Fruit fly (Drosophila melanogaster): Measurements from ENCODE around the gene CG12535.
A peak's percentile ranks its signal among the peaks of the same experiment; 100 is the strongest.

CG12535 gene

dm6 chrX:3414003-3414767 is 34.6 kb downstream of the CG12535 start (continued):
- no peak for TF ChIP-seq CG3065 (GFP tag; optimal IDR thresholded peaks at IDR 0.05)
- TF ChIP-seq sim (GFP tag; IDR thresholded peaks at IDR 0.05): no peak
- no peak for TF ChIP-seq prd (optimal IDR thresholded peaks at IDR 0.05)
- TF ChIP-seq prd (GFP tag; IDR thresholded peaks at IDR 0.05): peak; percentile 64
- peak; percentile 22 for TF ChIP-seq Usf (GFP tag; optimal IDR thresholded peaks at IDR 0.05)
- peak; percentile 6 for TF ChIP-seq zfh2 (GFP tag; optimal IDR thresholded peaks at IDR 0.05)
- TF ChIP-seq zfh1 (GFP tag; IDR thresholded peaks at IDR 0.05): peak; percentile 66
- peak; percentile 24 for TF ChIP-seq CG17568 (GFP tag; optimal IDR thresholded peaks at IDR 0.05)
- peak; percentile 59 for TF ChIP-seq Spps (tag; optimal IDR thresholded peaks at IDR 0.05)
- no peak for TF ChIP-seq dan (GFP tag; IDR thresholded peaks at IDR 0.05)
- no peak for TF ChIP-seq CG9797 (GFP tag; optimal IDR thresholded peaks at IDR 0.05)
- peak; percentile 83 for TF ChIP-seq CG11504 (tag; optimal IDR thresholded peaks at IDR 0.05)
- peak; percentile 24; the same call in 1 of the 2 replicates for TF ChIP-seq MBD-R2 (GFP tag; IDR thresholded peaks at IDR 0.05)
- TF ChIP-seq zen2 (GFP tag; IDR thresholded peaks at IDR 0.05; ENCODE audit: partially characterized antibody): no peak
- peak; percentile 59; the same call in 1 of the 3 replicates for TF ChIP-seq CG7357 (GFP tag; IDR thresholded peaks at IDR 0.05)
- TF ChIP-seq Hr78 (GFP tag; optimal IDR thresholded peaks at IDR 0.05): no peak
- TF ChIP-seq CG18619 (GFP tag; optimal IDR thresholded peaks at IDR 0.05): peak; percentile 66
- no peak for TF ChIP-seq CG16813 (GFP tag; IDR thresholded peaks at IDR 0.05; ENCODE audit: partially characterized antibody)
- peak; percentile 51 for TF ChIP-seq ind (GFP tag; optimal IDR thresholded peaks at IDR 0.05)
- TF ChIP-seq HLH3B (GFP tag; IDR thresholded peaks at IDR 0.05): peak; percentile 63
- no peak for TF ChIP-seq chn (GFP tag; optimal IDR thresholded peaks at IDR 0.05)
- TF ChIP-seq mld (GFP tag; IDR thresholded peaks at IDR 0.05; ENCODE audit: partially characterized antibody): no peak
- TF ChIP-seq aop (GFP tag; IDR thresholded peaks at IDR 0.05): no peak
- TF ChIP-seq CG9437 (GFP tag; optimal IDR thresholded peaks at IDR 0.05): peak; percentile 60
- TF ChIP-seq Hsf (GFP tag; optimal IDR thresholded peaks at IDR 0.05): peak; percentile 30
- TF ChIP-seq Abd-B (GFP tag; optimal IDR thresholded peaks at IDR 0.05): peak; percentile 35
- TF ChIP-seq CG12155 (GFP tag; optimal IDR thresholded peaks at IDR 0.05): peak; percentile 21
- 0 out of 3 replicates have a peak, but pooled peaks have one; percentile 47 for TF ChIP-seq CG11456 (GFP tag; IDR thresholded peaks at IDR 0.05)
- TF ChIP-seq ap (GFP tag; IDR thresholded peaks at IDR 0.05): no peak
- no peak for TF ChIP-seq HmgD (GFP tag; optimal IDR thresholded peaks at IDR 0.05)
- peak; percentile 69 for TF ChIP-seq Blimp-1 (GFP tag; optimal IDR thresholded peaks at IDR 0.05)
- peak; percentile 35 for TF ChIP-seq CG15514 (GFP tag; optimal IDR thresholded peaks at IDR 0.05)
- TF ChIP-seq ATbp (GFP tag; optimal IDR thresholded peaks at IDR 0.05): peak; percentile 34
- TF ChIP-seq CG3407 (GFP tag; optimal IDR thresholded peaks at IDR 0.05): peak; percentile 34
- TF ChIP-seq Stat92E (GFP tag; optimal IDR thresholded peaks at IDR 0.05): no peak
- peak; percentile 62 for TF ChIP-seq Asciz (GFP tag; optimal IDR thresholded peaks at IDR 0.05)
- TF ChIP-seq z (GFP tag; IDR thresholded peaks at IDR 0.05): no peak
- TF ChIP-seq tgo (GFP tag; IDR thresholded peaks at IDR 0.05): peak; percentile 65
- TF ChIP-seq CG10543 (GFP tag; optimal IDR thresholded peaks at IDR 0.05): peak; percentile 11
- peak; percentile 51 for TF ChIP-seq salm (tag; optimal IDR thresholded peaks at IDR 0.05)
- TF ChIP-seq CG2120 (GFP tag; optimal IDR thresholded peaks at IDR 0.05): peak; percentile 71
- peak; percentile 53 for TF ChIP-seq oc (tag; optimal IDR thresholded peaks at IDR 0.05)
- TF ChIP-seq CG6854 (GFP tag; optimal IDR thresholded peaks at IDR 0.05): peak; percentile 70
- TF ChIP-seq sug (tag; optimal IDR thresholded peaks at IDR 0.05): peak; percentile 96
- no peak for TF ChIP-seq trh (GFP tag; optimal IDR thresholded peaks at IDR 0.05)
- TF ChIP-seq Hr3 (GFP tag; optimal IDR thresholded peaks at IDR 0.05): peak; percentile 42
- no peak for TF ChIP-seq sc (optimal IDR thresholded peaks at IDR 0.05)
- peak; percentile 39 for TF ChIP-seq sc (GFP tag; optimal IDR thresholded peaks at IDR 0.05)
- TF ChIP-seq sna (GFP tag; IDR thresholded peaks at IDR 0.05; ENCODE audit: partially characterized antibody): no peak
